Worm (Caenorhabditis elegans): ENCODE measurements around the gene taf-2.

taf-2 gene

ce11 chrIV:3636528-3637129 lies 43.2 kb upstream of the taf-2 start, which contains the start of gene madf-9 (continued):
- TF ChIP-seq nhr-71 (tag; optimal IDR thresholded peaks at IDR 0.05) (peak; percentile 87), sptf-1 (tag; optimal IDR thresholded peaks at IDR 0.05) (no peak), lsy-2 (tag; optimal IDR thresholded peaks at IDR 0.05) (peak; percentile 30 to 63), mep-1 (tag; optimal IDR thresholded peaks at IDR 0.05) (no peak), skn-1 (tag; optimal IDR thresholded peaks at IDR 0.05) (no peak), grh-1 (GFP tag; IDR thresholded peaks at IDR 0.05) (0 out of 2 replicates have a peak, but pooled peaks have one; percentile 10), ceh-63 (GFP tag; optimal IDR thresholded peaks at IDR 0.05) (no peak), lin-13 (GFP tag; optimal IDR thresholded peaks at IDR 0.05) (no peak), mef-2 (tag; optimal IDR thresholded peaks at IDR 0.05) (no peak), nhr-20 (tag; optimal IDR thresholded peaks at IDR 0.05) (peak; percentile 74), alr-1 (tag; optimal IDR thresholded peaks at IDR 0.05; ENCODE audit: borderline replicate concordance) (no peak), elt-2 (tag; optimal IDR thresholded peaks at IDR 0.05) (peak; percentile 38), C04F5.9 (tag; optimal IDR thresholded peaks at IDR 0.05) (no peak), pax-3 (tag; optimal IDR thresholded peaks at IDR 0.05) (no peak), snpc-4 (tag; optimal IDR thresholded peaks at IDR 0.05) (no peak), hlh-17 (GFP tag; optimal IDR thresholded peaks at IDR 0.05; ENCODE audit: borderline replicate concordance) (no peak), nhr-12 (tag; optimal IDR thresholded peaks at IDR 0.05) (no peak), aly-2 (tag; optimal IDR thresholded peaks at IDR 0.05) (no peak), ama-1 (optimal IDR thresholded peaks at IDR 0.05) (no peak), ceh-90 (tag; optimal IDR thresholded peaks at IDR 0.05) (no peak), ceh-8 (GFP tag; optimal IDR thresholded peaks at IDR 0.05) (peak; percentile 94), nhr-11 (tag; optimal IDR thresholded peaks at IDR 0.05) (no peak), zip-4 (GFP tag; optimal IDR thresholded peaks at IDR 0.05) (no peak), unc-30 (tag; optimal IDR thresholded peaks at IDR 0.05) (no peak), efl-1 (optimal IDR thresholded peaks at IDR 0.05) (peak; percentile 55 to 74), efl-1 (GFP tag; optimal IDR thresholded peaks at IDR 0.05 in 1 of 2) (peak; percentile 21 to 44), sup-37 (GFP tag; optimal IDR thresholded peaks at IDR 0.05) (peak; percentile 13), jun-1 (tag; optimal IDR thresholded peaks at IDR 0.05) (peak; percentile 74), nhr-76 (tag; optimal IDR thresholded peaks at IDR 0.05) (no peak), lin-15B (tag; optimal IDR thresholded peaks at IDR 0.05) (no peak), nhr-84 (tag; optimal IDR thresholded peaks at IDR 0.05) (no peak), ztf-11 (tag; optimal IDR thresholded peaks at IDR 0.05) (peak in 1 of 2 experiments; percentile 18), ceh-88 (GFP tag; IDR thresholded peaks at IDR 0.05) (no peak), rnt-1 (tag; optimal IDR thresholded peaks at IDR 0.05) (peak; percentile 56), tlp-1 (tag; optimal IDR thresholded peaks at IDR 0.05) (no peak), lir-3 (tag; optimal IDR thresholded peaks at IDR 0.05; ENCODE audit: poor library complexity) (no peak), elt-3 (tag; optimal IDR thresholded peaks at IDR 0.05) (no peak), aha-1 (tag; optimal IDR thresholded peaks at IDR 0.05) (no peak), nhr-28 (tag; optimal IDR thresholded peaks at IDR 0.05) (no peak), dpl-1 (GFP tag; optimal IDR thresholded peaks at IDR 0.05) (peak in 2 of 3 experiments; percentile 1 to 9), hlh-4 (tag; optimal IDR thresholded peaks at IDR 0.05) (no peak), mab-9 (GFP tag; IDR thresholded peaks at IDR 0.05) (no peak), F16B12.6 (tag; optimal IDR thresholded peaks at IDR 0.05) (no peak), unc-130 (tag; optimal IDR thresholded peaks at IDR 0.05) (no peak), zag-1 (tag; optimal IDR thresholded peaks at IDR 0.05) (no peak), nhr-77 (tag; optimal IDR thresholded peaks at IDR 0.05) (no peak), ets-5 (GFP tag; IDR thresholded peaks at IDR 0.05) (no peak), egl-13 (tag; optimal IDR thresholded peaks at IDR 0.05) (peak; percentile 62)

Measured in whole organism, L1 larva.